Worm (Caenorhabditis elegans): ENCODE data around the gene ZK593.3.

Gene ZK593.3

DNA sequence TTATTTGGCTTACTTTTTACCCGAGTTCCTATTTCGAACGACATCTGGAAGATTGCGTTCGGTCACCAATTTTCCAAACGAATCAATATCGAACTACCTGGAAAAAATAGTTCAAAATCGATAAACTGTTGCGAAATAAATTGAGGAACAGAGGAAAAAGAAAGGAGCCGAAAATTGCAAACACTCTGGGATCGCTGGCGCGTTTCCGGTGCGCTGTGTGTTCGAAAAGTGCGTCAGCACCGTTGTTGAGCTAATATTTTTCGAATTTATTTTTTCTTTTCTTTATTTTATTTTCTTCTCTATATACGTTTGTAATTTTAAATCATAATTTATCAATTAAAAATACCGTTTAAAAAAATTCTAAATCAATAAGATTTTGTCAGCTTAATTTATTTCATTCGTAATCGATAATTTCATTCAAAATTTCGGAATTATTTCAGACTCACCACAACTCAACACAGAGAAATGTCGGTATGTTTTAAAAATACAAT is 17.6 kb downstream of the ZK593.3 start, which contains the start of the genes dnc-1 and lsm-7:
dnc-1 (minus strand) TSS at position 142 of the 491 bp plus-strand sequence.
lsm-7 (plus strand) TSS at position 441 of the 491 bp plus-strand sequence.
- TF ChIP-seq F13C5.2 (tag; optimal IDR thresholded peaks at IDR 0.05) (peak; percentile 40), ceh-36 (tag; optimal IDR thresholded peaks at IDR 0.05) (no peak), tbx-11 (GFP tag; IDR thresholded peaks at IDR 0.05) (0 out of 2 replicates have a peak, but pooled peaks have one; percentile 11)

DNA sequence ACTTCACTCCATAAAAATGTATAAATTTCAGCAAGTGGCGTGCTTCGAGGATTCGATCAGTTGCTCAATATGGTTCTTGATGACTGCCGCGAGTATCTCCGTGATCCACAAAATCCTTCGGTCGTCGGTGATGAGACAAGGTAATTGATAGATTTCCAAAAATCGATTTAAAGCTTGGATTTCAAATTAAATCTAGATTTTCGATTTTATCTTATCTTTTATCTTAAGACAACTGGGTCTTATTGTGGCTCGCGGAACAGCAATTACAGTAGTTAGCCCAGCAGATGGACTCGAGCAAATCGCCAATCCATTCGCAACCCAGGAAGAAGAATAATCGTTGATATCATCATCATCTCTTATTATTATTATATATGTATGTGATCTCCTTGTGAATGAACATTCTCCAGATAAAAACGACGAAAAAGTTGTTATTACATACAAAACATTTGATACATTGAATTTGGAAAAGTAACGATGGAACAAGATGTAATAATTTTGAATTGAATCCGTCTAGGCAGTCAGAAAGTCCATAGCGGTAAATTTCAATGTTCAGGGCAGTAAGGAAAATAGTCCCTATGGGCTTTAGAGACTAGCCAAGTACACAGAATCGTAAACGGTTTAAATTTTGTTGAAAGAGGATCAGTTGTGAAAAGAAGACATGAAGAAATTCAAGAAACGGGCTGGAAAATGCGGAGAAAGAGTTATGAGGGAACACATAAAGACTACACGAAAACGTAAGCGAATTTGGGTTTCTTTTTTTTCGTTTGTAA is 18.5 kb downstream of the ZK593.3 start:
- TF ChIP-seq B0310.2 (tag; optimal IDR thresholded peaks at IDR 0.05) (no peak), hnd-1 (tag; optimal IDR thresholded peaks at IDR 0.05) (no peak), sea-1 (GFP tag; conservative IDR thresholded peaks at IDR 0.05) (no peak), ama-1 (optimal IDR thresholded peaks at IDR 0.05) (no peak), ceh-36 (tag; optimal IDR thresholded peaks at IDR 0.05) (no peak), tra-4 (tag; optimal IDR thresholded peaks at IDR 0.05) (no peak), aly-1 (tag; optimal IDR thresholded peaks at IDR 0.05) (no peak), F13C5.2 (tag; optimal IDR thresholded peaks at IDR 0.05) (no peak), pes-1 (GFP tag; IDR thresholded peaks at IDR 0.05) (no peak), flt-1 (GFP tag; IDR thresholded peaks at IDR 0.05) (no peak), hmbx-1 (tag; optimal IDR thresholded peaks at IDR 0.05) (no peak), scrt-1 (GFP tag; IDR thresholded peaks at IDR 0.05) (no peak), hmg-4 (GFP tag; optimal IDR thresholded peaks at IDR 0.05) (no peak), ceh-13 (GFP tag; optimal IDR thresholded peaks at IDR 0.05) (no peak)

DNA sequence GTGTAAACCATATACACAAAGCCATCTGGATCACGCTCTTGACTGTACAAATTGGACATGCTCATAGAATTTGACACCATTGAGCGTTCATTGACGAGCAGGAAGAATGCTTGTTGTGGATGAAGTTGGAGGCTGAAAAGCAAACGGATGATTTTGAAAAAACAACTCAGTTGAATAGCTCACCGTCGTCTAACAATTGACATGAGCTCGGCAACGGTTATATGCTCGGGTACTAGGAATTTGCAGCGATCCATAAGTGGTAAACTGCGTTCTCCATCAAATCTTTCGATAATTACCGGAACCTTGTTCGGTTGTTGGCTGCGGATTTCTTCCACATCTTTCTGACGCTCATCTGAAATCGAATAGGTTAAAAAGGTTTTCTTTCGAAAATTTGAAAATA is 19.3 kb downstream of the ZK593.3 start:
- no peak for TF ChIP-seq F13C5.2 (tag; optimal IDR thresholded peaks at IDR 0.05)
- TF ChIP-seq ama-1 (optimal IDR thresholded peaks at IDR 0.05), result no peak
- no peak for TF ChIP-seq hmg-4 (GFP tag; optimal IDR thresholded peaks at IDR 0.05)
- no peak for TF ChIP-seq pes-1 (GFP tag; IDR thresholded peaks at IDR 0.05)
- TF ChIP-seq aly-1 (tag; optimal IDR thresholded peaks at IDR 0.05), result no peak
- TF ChIP-seq tbx-37 (GFP tag; conservative IDR thresholded peaks at IDR 0.05), result no peak
- TF ChIP-seq B0310.2 (tag; optimal IDR thresholded peaks at IDR 0.05), result no peak
- no peak for TF ChIP-seq ceh-36 (tag; optimal IDR thresholded peaks at IDR 0.05)
- TF ChIP-seq hmbx-1 (tag; optimal IDR thresholded peaks at IDR 0.05), result no peak
- TF ChIP-seq flt-1 (GFP tag; IDR thresholded peaks at IDR 0.05), result no peak
- TF ChIP-seq tbx-11 (GFP tag; IDR thresholded peaks at IDR 0.05), result no peak
- TF ChIP-seq scrt-1 (GFP tag; IDR thresholded peaks at IDR 0.05), result no peak
- TF ChIP-seq ets-7 (tag; optimal IDR thresholded peaks at IDR 0.05), result no peak
- no peak for TF ChIP-seq sea-1 (GFP tag; conservative IDR thresholded peaks at IDR 0.05)
- no peak for TF ChIP-seq ceh-13 (GFP tag; optimal IDR thresholded peaks at IDR 0.05)
- TF ChIP-seq tra-4 (tag; optimal IDR thresholded peaks at IDR 0.05), result no peak
- no peak for TF ChIP-seq hnd-1 (tag; optimal IDR thresholded peaks at IDR 0.05)

DNA sequence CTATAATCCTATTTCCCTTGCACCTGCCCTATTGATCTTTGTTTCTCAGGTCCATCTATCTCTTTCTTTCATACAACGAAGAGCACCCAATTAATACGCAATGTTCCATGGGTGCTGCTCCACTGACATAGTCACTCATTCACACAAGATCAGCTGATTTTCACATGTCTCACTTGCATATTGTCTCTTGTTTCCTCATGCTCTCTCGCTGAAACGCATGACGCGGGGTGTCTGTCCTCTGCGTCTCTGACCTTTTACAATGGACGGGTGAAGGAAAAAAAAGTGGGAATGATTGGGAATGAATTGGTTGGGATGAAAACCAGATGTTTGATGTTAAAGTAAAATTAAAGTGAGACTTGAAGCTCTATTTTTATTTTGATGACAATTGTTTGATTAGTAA is 19.8 kb downstream of the ZK593.3 start:
- TF ChIP-seq ets-7 (tag; optimal IDR thresholded peaks at IDR 0.05), result peak; percentile 11
- TF ChIP-seq tra-4 (tag; optimal IDR thresholded peaks at IDR 0.05), result no peak
- TF ChIP-seq hnd-1 (tag; optimal IDR thresholded peaks at IDR 0.05), result no peak

DNA sequence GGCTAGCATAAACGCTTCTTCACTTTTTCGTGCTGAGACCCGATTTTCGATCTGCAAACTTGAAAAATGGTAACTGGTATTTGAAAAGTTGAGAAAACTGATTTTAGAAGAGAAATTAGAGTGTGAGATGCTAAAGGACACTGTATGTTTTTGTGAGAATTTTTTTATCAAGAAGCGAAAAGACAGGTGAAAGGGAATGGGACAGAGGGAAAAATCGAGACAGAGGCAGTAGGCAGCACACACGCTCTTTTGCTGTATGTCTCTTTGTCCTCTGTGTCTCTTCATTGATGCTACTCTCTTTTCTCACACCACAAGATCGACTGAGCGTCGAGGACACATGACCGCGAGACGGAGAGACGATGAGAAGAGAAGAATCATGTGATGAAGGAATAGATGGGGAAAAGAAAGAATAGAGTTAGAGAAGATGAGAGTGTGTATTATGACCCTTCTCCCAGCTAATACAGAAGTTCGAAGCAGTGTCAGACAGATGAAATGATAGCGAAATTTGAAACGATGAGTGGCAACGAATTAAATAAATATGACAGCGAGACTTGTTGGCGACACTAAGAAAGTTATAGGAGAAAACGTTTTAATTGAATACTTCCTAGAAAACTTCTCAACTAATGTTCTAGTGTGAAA is 20.5 kb downstream of the ZK593.3 start, which contains the start of gene lgg-2:
lgg-2 (minus strand) TSS at position 51 of the 639 bp plus-strand sequence.
- TF ChIP-seq pes-1 (GFP tag; IDR thresholded peaks at IDR 0.05) (no peak), hmg-4 (GFP tag; optimal IDR thresholded peaks at IDR 0.05) (peak; percentile 45)

DNA sequence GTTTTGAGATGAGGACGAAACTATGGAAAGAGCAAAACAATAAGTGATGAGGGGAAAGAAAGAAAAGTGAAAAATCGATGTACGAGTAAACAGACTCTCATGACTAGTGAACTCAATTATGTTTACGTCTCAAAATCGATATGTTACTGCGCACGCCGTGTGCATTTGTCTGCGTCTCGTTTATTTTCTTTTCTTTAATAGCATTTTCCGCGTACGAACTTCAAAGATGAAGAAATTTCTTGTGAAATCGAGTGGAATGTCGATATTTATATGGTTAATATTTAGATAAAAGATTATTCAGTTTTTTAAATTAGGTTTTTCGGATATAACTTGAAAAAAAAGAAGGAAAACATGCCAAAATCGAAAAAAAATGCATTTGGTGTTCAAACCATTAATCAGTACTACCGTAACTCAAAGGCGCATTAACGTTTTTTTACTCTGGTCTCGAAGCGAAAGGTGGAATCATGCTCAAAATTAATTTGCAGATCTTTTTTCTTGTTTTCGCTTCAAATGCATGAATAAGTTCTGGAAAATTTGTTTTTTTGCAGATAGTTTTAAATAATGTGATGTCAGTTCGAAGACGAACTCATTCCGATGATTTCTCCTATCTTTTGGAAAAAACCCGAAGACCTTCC is 21.5 kb downstream of the ZK593.3 start, which contains the start of gene fic-1:
fic-1 (plus strand) TSS at position 549 of the 635 bp plus-strand sequence.
- TF ChIP-seq F13C5.2 (tag; optimal IDR thresholded peaks at IDR 0.05) (no peak), tbx-11 (GFP tag; IDR thresholded peaks at IDR 0.05) (no peak), hnd-1 (tag; optimal IDR thresholded peaks at IDR 0.05) (no peak), tbx-37 (GFP tag; conservative IDR thresholded peaks at IDR 0.05) (no peak), hmg-4 (GFP tag; optimal IDR thresholded peaks at IDR 0.05) (no peak), ceh-36 (tag; optimal IDR thresholded peaks at IDR 0.05) (no peak), tra-4 (tag; optimal IDR thresholded peaks at IDR 0.05) (no peak), sea-1 (GFP tag; conservative IDR thresholded peaks at IDR 0.05) (no peak), scrt-1 (GFP tag; IDR thresholded peaks at IDR 0.05) (no peak), hmbx-1 (tag; optimal IDR thresholded peaks at IDR 0.05) (no peak), ceh-13 (GFP tag; optimal IDR thresholded peaks at IDR 0.05) (no peak), pes-1 (GFP tag; IDR thresholded peaks at IDR 0.05) (no peak), flt-1 (GFP tag; IDR thresholded peaks at IDR 0.05) (no peak), aly-1 (tag; optimal IDR thresholded peaks at IDR 0.05) (no peak), ama-1 (optimal IDR thresholded peaks at IDR 0.05) (no peak), ets-7 (tag; optimal IDR thresholded peaks at IDR 0.05) (no peak), B0310.2 (tag; optimal IDR thresholded peaks at IDR 0.05) (no peak)

DNA sequence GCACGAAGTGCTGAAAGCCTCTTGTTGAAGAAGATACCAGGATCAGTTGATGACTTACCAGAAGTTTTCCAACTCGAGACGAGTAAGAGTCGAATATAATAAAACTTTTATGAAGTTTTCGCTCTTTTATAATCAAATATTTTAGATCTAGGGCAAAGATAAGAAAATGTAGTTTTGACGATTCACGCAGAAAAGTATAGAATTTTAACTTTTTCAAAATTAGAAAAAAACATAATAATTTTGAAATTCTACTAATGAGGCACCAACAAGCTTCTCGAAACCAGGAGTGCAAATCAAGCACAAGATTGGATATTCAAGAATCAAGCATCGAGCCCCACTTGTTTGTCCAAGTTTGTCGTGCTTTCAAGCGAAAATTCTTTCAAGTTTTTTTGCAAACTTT is 33.3 kb downstream of the ZK593.3 start, which contains the start of gene Y69E1A.1:
Y69E1A.1 (minus strand) TSS at position 101 of the 400 bp plus-strand sequence.
- TF ChIP-seq hmbx-1 (tag; optimal IDR thresholded peaks at IDR 0.05) (no peak), ceh-36 (tag; optimal IDR thresholded peaks at IDR 0.05) (no peak), sea-1 (GFP tag; conservative IDR thresholded peaks at IDR 0.05) (no peak), ceh-13 (GFP tag; optimal IDR thresholded peaks at IDR 0.05) (no peak)
